Fruit fly (Drosophila melanogaster) whole organism, embryonic: ENCODE data around the gene CG12379.
A peak's percentile ranks its signal among the peaks of the same experiment; 100 is the strongest.

Source experiments
- Awh ChIP-seq: fragments of 200-800 bp; sonication (Bioruptor generic); IDR thresholded peaks from 2 replicates; pipeline ENCODE4, ENCODE4 v1.3.6; 2022; ENCODE audit warnings: missing biosample characterization, missing genetic modification characterization
- Bteb2 ChIP-seq: fragments of 200-800 bp; sonication (Bioruptor generic); optimal IDR thresholded peaks from 2 replicates; lab custom pipeline; 2016; ENCODE audit warnings: missing biosample characterization, missing genetic modification characterization
- CG10462 ChIP-seq: fragments of 200-800 bp; sonication (Bioruptor generic); optimal IDR thresholded peaks from 2 replicates; lab custom pipeline; 2016; ENCODE audit warnings: missing biosample characterization, missing genetic modification characterization
- CG12299 ChIP-seq: fragments of 200-800 bp; sonication (Bioruptor generic); optimal IDR thresholded peaks from 2 replicates; lab custom pipeline; 2018; ENCODE audit warnings: missing biosample characterization, mild to moderate bottlenecking, missing genetic modification characterization
- CG13424 ChIP-seq: fragments of 200-800 bp; sonication (Bioruptor generic); optimal IDR thresholded peaks from 2 replicates; lab custom pipeline; 2019; ENCODE audit warnings: missing biosample characterization, mild to moderate bottlenecking, missing genetic modification characterization, moderate library complexity
- CG13894 ChIP-seq: fragments of 200-800 bp; sonication (Bioruptor generic); optimal IDR thresholded peaks from 3 replicates; lab custom pipeline; 2018; ENCODE audit warnings: missing biosample characterization, mild to moderate bottlenecking, missing genetic modification characterization, moderate library complexity
- CG15269 ChIP-seq: fragments of 200-800 bp; sonication (Bioruptor generic); optimal IDR thresholded peaks from 2 replicates; lab custom pipeline; 2018; ENCODE audit warnings: missing biosample characterization, mild to moderate bottlenecking, missing genetic modification characterization, moderate library complexity
- CG15514 ChIP-seq: fragments of 200-800 bp; sonication (Bioruptor generic); optimal IDR thresholded peaks from 3 replicates; lab custom pipeline; 2017; ENCODE audit warnings: missing biosample characterization, missing genetic modification characterization, mild to moderate bottlenecking, moderate library complexity, missing genetic modification reagents
- CG17359 ChIP-seq: fragments of 200-800 bp; sonication (Bioruptor generic); optimal IDR thresholded peaks from 3 replicates; lab custom pipeline; 2018; ENCODE audit warnings: missing biosample characterization, mild to moderate bottlenecking, missing genetic modification characterization, moderate library complexity
- CG17361 ChIP-seq: fragments of 200-800 bp; sonication (Bioruptor generic); IDR thresholded peaks from 3 replicates; pipeline ENCODE4 v1.3.6; 2022; ENCODE audit warnings: missing biosample characterization, missing genetic modification characterization
- CG18262 ChIP-seq: fragments of 200-800 bp; optimal IDR thresholded peaks from 3 replicates; lab custom pipeline; 2019; ENCODE audit warnings: missing biosample characterization, mild to moderate bottlenecking, missing genetic modification characterization, moderate library complexity
- CG30020 ChIP-seq: fragments of 200-800 bp; optimal IDR thresholded peaks from 2 replicates; lab custom pipeline; 2019; ENCODE audit warnings: missing biosample characterization, mild to moderate bottlenecking, missing genetic modification characterization, moderate library complexity
- CG31365 ChIP-seq: fragments of 200-800 bp; sonication (Bioruptor generic); optimal IDR thresholded peaks from 2 replicates; lab custom pipeline; 2018; ENCODE audit warnings: missing biosample characterization, mild to moderate bottlenecking, missing genetic modification characterization
- CG33557 ChIP-seq: fragments of 200-800 bp; sonication (Bioruptor generic); optimal IDR thresholded peaks from 2 replicates; lab custom pipeline; 2019; ENCODE audit warnings: missing biosample characterization, mild to moderate bottlenecking, missing genetic modification characterization, moderate library complexity
- CG34224 ChIP-seq: fragments of 200-800 bp; sonication (Bioruptor generic); IDR thresholded peaks from 3 replicates; pipeline ENCODE4 v1.3.6; 2022; ENCODE audit warnings: missing biosample characterization, missing genetic modification characterization; ENCODE audit not compliant: partially characterized antibody
- CG4282 ChIP-seq: fragments of 200-800 bp; sonication (Bioruptor generic); optimal IDR thresholded peaks from 2 replicates; lab custom pipeline; 2016; ENCODE audit warnings: missing biosample characterization, missing genetic modification characterization
- CG6254 ChIP-seq: fragments of 200-800 bp; sonication (Bioruptor generic); optimal IDR thresholded peaks from 3 replicates; lab custom pipeline; 2017; ENCODE audit warnings: mild to moderate bottlenecking, missing biosample characterization, missing genetic modification reagents, missing genetic modification characterization
- CG7372 ChIP-seq: fragments of 200-800 bp; sonication (Bioruptor generic); IDR thresholded peaks from 2 replicates; pipeline ENCODE4 v1.3.6; 2022; ENCODE audit warnings: missing biosample characterization, missing genetic modification characterization
- CG7987 ChIP-seq: fragments of 200-800 bp; sonication (Bioruptor generic); optimal IDR thresholded peaks from 2 replicates; lab custom pipeline; 2018; ENCODE audit warnings: missing biosample characterization, mild to moderate bottlenecking, missing genetic modification characterization, moderate library complexity
- CHES-1-like ChIP-seq: fragments of 200-800 bp; sonication (Bioruptor generic); optimal IDR thresholded peaks from 2 replicates; lab custom pipeline; 2016; ENCODE audit warnings: missing biosample characterization, missing genetic modification characterization
- CkIIα-i1 ChIP-seq: fragments of 200-800 bp; sonication (Bioruptor generic); IDR thresholded peaks from 2 replicates; pipeline ENCODE4 v1.3.6; 2022; ENCODE audit warnings: missing biosample characterization, missing genetic modification characterization
- Dek ChIP-seq: fragments of 200-800 bp; sonication (Bioruptor generic); optimal IDR thresholded peaks from 3 replicates; lab custom pipeline; 2019; ENCODE audit warnings: missing biosample characterization, mild to moderate bottlenecking, missing genetic modification characterization, moderate library complexity
- Dip2 ChIP-seq: fragments of 200-800 bp; sonication (Bioruptor generic); IDR thresholded peaks from 2 replicates; pipeline ENCODE4 v1.3.6; 2022; ENCODE audit warnings: missing biosample characterization, missing genetic modification characterization
- E2f1 ChIP-seq: fragments of 200-800 bp; sonication (Bioruptor generic); IDR thresholded peaks from 2 replicates; pipeline ENCODE4 v1.3.6; 2022; ENCODE audit warnings: missing biosample characterization, missing genetic modification characterization
- H2.0 ChIP-seq: fragments of 200-800 bp; sonication (Bioruptor generic); IDR thresholded peaks from 2 replicates; pipeline ENCODE4 v1.3.6; 2022; ENCODE audit warnings: missing biosample characterization, missing genetic modification characterization
- Hey ChIP-seq: fragments of 200-800 bp; sonication (Bioruptor generic); optimal IDR thresholded peaks from 3 replicates; lab custom pipeline; 2018; ENCODE audit warnings: missing biosample characterization, mild to moderate bottlenecking, missing genetic modification characterization
- Stat92E ChIP-seq, 3 experiments: fragments of >200 bp in 2 of 3; fragments of 200-800 bp in 1 of 3; sonication (Bioruptor generic) in 1 of 3; optimal IDR thresholded peaks; 2 replicates each; lab custom pipeline; 2017 to 2019; ENCODE audit warnings: missing biosample characterization in 3 of 3, missing genetic modification characterization in 3 of 3, mild to moderate bottlenecking in 1 of 3, moderate library complexity in 1 of 3
- Taf1 ChIP-seq: fragments of 200-800 bp; sonication (Bioruptor generic); IDR thresholded peaks from 2 replicates; pipeline ENCODE4 v1.3.6; 2022; ENCODE audit warnings: missing biosample characterization, missing genetic modification characterization
- Xbp1 ChIP-seq: fragments of 200-800 bp; sonication (Bioruptor generic); optimal IDR thresholded peaks from 3 replicates; lab custom pipeline; 2016; ENCODE audit warnings: missing biosample characterization, mild to moderate bottlenecking, missing genetic modification characterization
- ash1 ChIP-seq: fragments of 200-800 bp; sonication (Bioruptor generic); optimal IDR thresholded peaks from 2 replicates; lab custom pipeline; 2018; ENCODE audit warnings: missing biosample characterization, mild to moderate bottlenecking, missing genetic modification characterization
- danr ChIP-seq: fragments of 200-800 bp; sonication (Bioruptor generic); IDR thresholded peaks from 2 replicates; pipeline ENCODE4 v1.3.6; 2022; ENCODE audit warnings: missing biosample characterization, missing genetic modification characterization
- fd102C ChIP-seq: fragments of 200-800 bp; sonication (Bioruptor generic); optimal IDR thresholded peaks from 2 replicates; lab custom pipeline; 2018; ENCODE audit warnings: missing biosample characterization, mild to moderate bottlenecking, missing genetic modification characterization, moderate library complexity
- fd3F ChIP-seq: fragments of 200-800 bp; sonication (Bioruptor generic); optimal IDR thresholded peaks from 2 replicates; lab custom pipeline; 2018; ENCODE audit warnings: missing biosample characterization, mild to moderate bottlenecking, missing genetic modification characterization, moderate library complexity
- hkb ChIP-seq, 2 experiments: fragments of 200-800 bp in 1 of 2; fragments of >200 bp in 1 of 2; sonication (Bioruptor generic) in 1 of 2; IDR thresholded peaks in 1 of 2; optimal IDR thresholded peaks in 1 of 2; 2 replicates each; pipeline versions ENCODE4 v1.3.6 to Lab custom; 2017 to 2022; ENCODE audit warnings: missing biosample characterization in 1 of 2, missing genetic modification characterization in 1 of 2
- jumu ChIP-seq: fragments of 200-800 bp; sonication (Bioruptor generic); optimal IDR thresholded peaks from 3 replicates; lab custom pipeline; 2016; ENCODE audit warnings: missing biosample characterization, missing genetic modification characterization
- lmd ChIP-seq: fragments of 200-800 bp; sonication (Bioruptor generic); IDR thresholded peaks from 2 replicates; pipeline ENCODE4 v1.3.6; 2022; ENCODE audit warnings: missing biosample characterization, missing genetic modification characterization
- luna ChIP-seq: fragments of 200-800 bp; sonication (Bioruptor generic); optimal IDR thresholded peaks from 2 replicates; lab custom pipeline; 2016; ENCODE audit warnings: missing biosample characterization, missing genetic modification characterization
- nerfin-1 ChIP-seq: fragments of 200-800 bp; sonication (Bioruptor generic); optimal IDR thresholded peaks from 3 replicates; lab custom pipeline; 2019; ENCODE audit warnings: missing biosample characterization, mild to moderate bottlenecking, missing genetic modification characterization, moderate library complexity
- nom ChIP-seq: fragments of 200-800 bp; sonication (Bioruptor generic); optimal IDR thresholded peaks from 2 replicates; lab custom pipeline; 2017; ENCODE audit warnings: missing biosample characterization, missing genetic modification characterization, mild to moderate bottlenecking, moderate library complexity, missing genetic modification reagents
- peb ChIP-seq: fragments of 200-800 bp; sonication (Bioruptor generic); IDR thresholded peaks from 2 replicates; pipeline ENCODE4 v1.3.6; 2022; ENCODE audit warnings: missing biosample characterization, missing genetic modification characterization
- phol ChIP-seq: fragments of 200-800 bp; sonication (Bioruptor generic); optimal IDR thresholded peaks from 3 replicates; lab custom pipeline; 2018; ENCODE audit warnings: missing biosample characterization, mild to moderate bottlenecking, missing genetic modification characterization, moderate library complexity
- prd ChIP-seq, 3 experiments: fragments of >200 bp in 2 of 3; fragments of 200-800 bp in 1 of 3; sonication (Bioruptor generic) in 1 of 3; optimal IDR thresholded peaks in 2 of 3; IDR thresholded peaks in 1 of 3; 2 replicates in 2 of 3; 3 replicates in 1 of 3; pipeline versions ENCODE4 v1.3.6 to Lab custom; 2017 to 2022; ENCODE audit warnings: missing biosample characterization in 1 of 3, missing genetic modification characterization in 1 of 3
- sqz ChIP-seq: fragments of 200-800 bp; sonication (Bioruptor generic); optimal IDR thresholded peaks from 3 replicates; lab custom pipeline; 2018; ENCODE audit warnings: missing biosample characterization, mild to moderate bottlenecking, missing genetic modification characterization
- tup ChIP-seq: fragments of 200-800 bp; sonication (Bioruptor generic); optimal IDR thresholded peaks from 2 replicates; lab custom pipeline; 2016; ENCODE audit warnings: missing biosample characterization, mild to moderate bottlenecking, missing genetic modification characterization, moderate library complexity
- unpg ChIP-seq: fragments of 200-800 bp; sonication (Bioruptor generic); optimal IDR thresholded peaks from 3 replicates; lab custom pipeline; 2018; ENCODE audit warnings: missing biosample characterization, mild to moderate bottlenecking, missing genetic modification characterization, moderate library complexity
- wek ChIP-seq: fragments of 200-800 bp; sonication (Bioruptor generic); optimal IDR thresholded peaks from 3 replicates; lab custom pipeline; 2018; ENCODE audit warnings: missing biosample characterization, mild to moderate bottlenecking, missing genetic modification characterization, moderate library complexity

The CG12379 gene

dm6 chrX:15709984-15710750 is 23.6 kb downstream of the CG12379 start, which contains the start of the genes CG9281 and CG15601 (continued):
- peak; percentile 8 for TF ChIP-seq Xbp1 (GFP tag; lab: Kevin White, UChicago)

DNA sequence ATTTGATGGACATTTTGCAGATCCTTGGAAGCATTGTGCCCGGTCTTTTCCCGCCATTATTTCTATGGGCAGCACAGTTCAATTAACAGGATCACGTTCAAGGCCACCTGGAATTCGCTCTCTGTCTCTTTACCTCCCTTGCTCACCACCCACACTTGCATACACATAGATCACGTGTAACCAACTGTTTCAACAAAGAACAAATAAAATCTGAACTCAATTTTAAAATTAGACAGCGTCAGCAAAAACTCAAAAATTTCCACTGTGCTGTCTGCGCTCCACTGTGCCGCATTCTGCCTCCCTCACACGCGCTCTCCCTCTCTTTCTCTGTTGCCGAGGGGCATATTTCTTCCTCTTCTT is 24.2 kb downstream of the CG12379 start:
- TF ChIP-seq CG13424 (tag; lab: Kevin White, UChicago) (no peak), sqz (no peak), CG30020 (tag; lab: Kevin White, UChicago) (no peak), Bteb2 (GFP tag; lab: Kevin White, UChicago) (no peak), phol (tag; lab: Kevin White, UChicago) (peak; percentile 8), jumu (GFP tag; lab: Kevin White, UChicago) (no peak), H2.0 (GFP tag; lab: Robert Waterston, UW) (no peak), CG4282 (GFP tag; lab: Kevin White, UChicago) (peak; percentile 31), Dip2 (GFP tag; lab: Robert Waterston, UW) (no peak), prd (optimal IDR thresholded peaks at IDR 0.05; lab: Kevin White, UChicago) (no peak), prd (GFP tag; IDR thresholded peaks at IDR 0.05; lab: Robert Waterston, UW) (no peak; the same call in 2 of the 3 replicates), Stat92E (GFP tag; optimal IDR thresholded peaks at IDR 0.05; lab: Kevin White, UChicago) (no peak), CG17361 (GFP tag; lab: Robert Waterston, UW) (no peak), CG12299 (tag; lab: Kevin White, UChicago) (no peak), CG18262 (tag; lab: Kevin White, UChicago) (no peak), CG7987 (no peak), CG33557 (GFP tag; lab: Kevin White, UChicago) (no peak), tup (GFP tag; lab: Kevin White, UChicago) (no peak), peb (GFP tag; lab: Robert Waterston, UW) (no peak), CG6254 (GFP tag; lab: Kevin White, UChicago) (no peak), wek (GFP tag; lab: Kevin White, UChicago) (no peak), CG15514 (no peak), CkIIα-i1 (no peak), unpg (GFP tag; lab: Kevin White, UChicago) (no peak), CG34224 (no peak), Hey (tag; lab: Kevin White, UChicago) (no peak), fd102C (GFP tag; lab: Kevin White, UChicago) (no peak), fd3F (GFP tag; lab: Kevin White, UChicago) (no peak), Dek (peak; percentile 15), CG7372 (GFP tag; lab: Robert Waterston, UW) (no peak), CG31365 (no peak), luna (GFP tag; lab: Kevin White, UChicago) (no peak), Awh (no peak), ash1 (GFP tag; lab: Kevin White, UChicago) (no peak), danr (GFP tag; lab: Robert Waterston, UW) (no peak), nom (GFP tag; lab: Kevin White, UChicago) (no peak), CHES-1-like (GFP tag; lab: Kevin White, UChicago) (no peak), Xbp1 (GFP tag; lab: Kevin White, UChicago) (no peak), CG10462 (no peak), CG17359 (tag; lab: Kevin White, UChicago) (no peak), CG13894 (tag; lab: Kevin White, UChicago) (no peak), CG15269 (peak; percentile 35), E2f1 (GFP tag; lab: Robert Waterston, UW) (peak; percentile 33; the same call in 1 of the 2 replicates), lmd (GFP tag; lab: Robert Waterston, UW) (no peak), nerfin-1 (tag; lab: Kevin White, UChicago) (no peak), hkb (optimal IDR thresholded peaks at IDR 0.05; lab: Kevin White, UChicago) (no peak), hkb (GFP tag; IDR thresholded peaks at IDR 0.05; lab: Robert Waterston, UW) (no peak), Taf1 (GFP tag; lab: Robert Waterston, UW) (no peak)
